Worm (Caenorhabditis elegans): Measurements from ENCODE around the gene ztf-9.

Gene ztf-9

DNA sequence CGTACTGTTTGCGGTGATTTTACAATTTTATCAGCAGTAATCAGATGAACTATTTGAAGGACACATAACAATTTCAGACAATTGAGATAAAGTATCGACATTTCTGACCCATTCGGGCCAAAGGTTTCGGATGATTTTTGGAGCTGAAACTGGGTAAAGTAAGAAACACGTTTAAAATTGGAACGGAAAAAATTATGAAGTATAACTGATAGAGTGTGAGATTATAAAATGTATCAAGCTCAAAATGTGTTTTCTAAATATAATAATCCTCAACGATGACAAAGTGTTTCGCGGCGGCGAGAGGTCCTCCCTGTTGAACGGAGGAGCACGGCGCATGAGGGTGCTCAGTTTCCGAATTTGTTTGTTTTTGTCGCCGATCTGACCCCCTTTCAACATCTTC lies 6.4 kb downstream of the ztf-9 start, which contains the start of gene ZK287.4:
Gene ZK287.4 (minus strand): TSS at position 101 of the 400 bp plus-strand sequence.
- TF ChIP-seq hlh-30 (tag; optimal IDR thresholded peaks at IDR 0.05; ENCODE audit: insufficient read depth) (no peak), ceh-9 (tag; optimal IDR thresholded peaks at IDR 0.05) (no peak), ceh-6 (GFP tag; optimal IDR thresholded peaks at IDR 0.05) (no peak), syd-9 (tag; optimal IDR thresholded peaks at IDR 0.05) (no peak), unc-42 (tag; optimal IDR thresholded peaks at IDR 0.05) (no peak), elt-2 (tag; optimal IDR thresholded peaks at IDR 0.05) (no peak), elt-4 (tag; optimal IDR thresholded peaks at IDR 0.05) (no peak), gmeb-2 (tag; optimal IDR thresholded peaks at IDR 0.05) (no peak), unc-86 (tag; optimal IDR thresholded peaks at IDR 0.05) (no peak), nhr-232 (tag; optimal IDR thresholded peaks at IDR 0.05) (no peak), odd-2 (tag; optimal IDR thresholded peaks at IDR 0.05) (no peak), tbx-2 (tag; optimal IDR thresholded peaks at IDR 0.05) (no peak), hlh-13 (GFP tag; optimal IDR thresholded peaks at IDR 0.05) (no peak), ceh-48 (tag; optimal IDR thresholded peaks at IDR 0.05) (no peak)

DNA sequence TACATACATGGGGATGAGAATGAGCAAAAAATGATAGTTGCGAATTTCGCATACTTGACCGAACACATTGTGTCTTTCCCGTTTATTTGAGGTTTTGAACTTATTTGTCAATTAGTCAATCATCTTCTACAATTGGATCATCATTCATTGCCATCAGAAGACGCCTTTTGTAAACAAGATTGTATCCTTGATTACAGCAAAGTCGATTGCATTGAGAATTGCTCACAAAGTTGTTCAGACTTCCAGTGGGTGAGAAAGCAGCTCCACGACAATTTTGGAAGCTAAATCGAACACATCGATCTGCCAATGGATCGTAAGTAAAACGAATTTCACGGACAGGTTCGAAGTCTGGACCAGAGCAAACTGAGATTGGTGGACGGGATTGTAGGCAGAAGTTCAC lies 11.7 kb downstream of the ztf-9 start:
- no peak for TF ChIP-seq dve-1 (tag; optimal IDR thresholded peaks at IDR 0.05)
- no peak for TF ChIP-seq zip-5 (tag; optimal IDR thresholded peaks at IDR 0.05)
- no peak for TF ChIP-seq hlh-13 (GFP tag; optimal IDR thresholded peaks at IDR 0.05)
- TF ChIP-seq ceh-18 (tag; optimal IDR thresholded peaks at IDR 0.05): no peak
- TF ChIP-seq hlh-15 (tag; optimal IDR thresholded peaks at IDR 0.05): no peak
- no peak for TF ChIP-seq gmeb-2 (tag; optimal IDR thresholded peaks at IDR 0.05)
- no peak for TF ChIP-seq unc-55 (GFP tag; optimal IDR thresholded peaks at IDR 0.05)
- TF ChIP-seq pha-2 (tag; optimal IDR thresholded peaks at IDR 0.05): no peak
- no peak for TF ChIP-seq ceh-45 (GFP tag; IDR thresholded peaks at IDR 0.05)

DNA sequence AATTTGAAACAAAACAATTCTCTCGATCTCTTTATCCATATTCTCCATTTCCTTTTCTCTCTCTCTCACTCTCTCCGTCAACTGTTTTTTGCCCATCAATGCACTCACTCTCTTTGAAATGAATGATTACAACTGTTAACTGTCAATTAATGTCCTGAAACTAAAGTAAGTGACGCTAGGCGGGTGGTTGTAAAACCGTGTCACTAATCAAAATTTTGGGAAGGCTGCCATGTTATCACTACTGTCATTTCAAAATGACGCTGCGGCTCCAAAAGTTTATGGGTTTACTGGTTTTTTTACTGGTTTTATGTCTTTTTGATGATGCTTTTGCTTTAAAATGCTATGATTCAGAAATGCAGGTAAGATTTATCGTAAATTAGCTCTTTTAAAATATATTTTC lies 12.8 kb downstream of the ztf-9 start, which contains the start of gene ZK287.9:
Gene ZK287.9 (plus strand): TSS at position 192 of the 400 bp plus-strand sequence.
- TF ChIP-seq hlh-13 (GFP tag; optimal IDR thresholded peaks at IDR 0.05) (no peak), gmeb-2 (tag; optimal IDR thresholded peaks at IDR 0.05) (no peak), npax-4 (tag; optimal IDR thresholded peaks at IDR 0.05) (no peak), ref-2 (tag; optimal IDR thresholded peaks at IDR 0.05) (no peak), pat-9 (tag; optimal IDR thresholded peaks at IDR 0.05) (no peak), ceh-31 (tag; optimal IDR thresholded peaks at IDR 0.05) (no peak), fkh-10 (GFP tag; optimal IDR thresholded peaks at IDR 0.05) (no peak), pag-3 (tag; optimal IDR thresholded peaks at IDR 0.05; ENCODE audit: borderline replicate concordance) (no peak), elt-2 (tag; optimal IDR thresholded peaks at IDR 0.05) (no peak), mec-3 (tag; optimal IDR thresholded peaks at IDR 0.05; ENCODE audit: borderline replicate concordance) (no peak), fkh-6 (tag; optimal IDR thresholded peaks at IDR 0.05) (no peak), ztf-16 (tag; optimal IDR thresholded peaks at IDR 0.05) (no peak)

DNA sequence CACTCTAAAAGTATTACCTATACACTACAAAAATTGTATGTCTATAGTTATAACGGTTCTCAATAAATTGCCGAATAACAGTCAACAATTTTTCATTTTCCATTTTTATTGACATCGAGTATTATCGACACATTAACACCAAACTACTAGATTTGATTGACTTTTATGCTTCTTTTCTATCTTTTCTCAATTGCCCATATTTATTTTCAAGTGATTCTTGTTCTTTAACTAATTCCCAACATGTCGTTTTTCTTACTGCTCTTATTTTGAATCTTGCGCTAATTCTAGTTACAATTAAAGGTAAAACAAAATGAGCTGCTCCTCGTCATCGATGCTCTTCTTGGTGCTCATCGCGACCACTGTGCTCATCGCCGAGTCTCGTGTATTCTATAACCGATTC lies 14.0 kb downstream of the ztf-9 start, which contains the start of gene cthd-1:
Gene cthd-1 (plus strand): TSS at position 301 of the 400 bp plus-strand sequence.
- no peak for TF ChIP-seq pax-1 (tag; optimal IDR thresholded peaks at IDR 0.05)

DNA sequence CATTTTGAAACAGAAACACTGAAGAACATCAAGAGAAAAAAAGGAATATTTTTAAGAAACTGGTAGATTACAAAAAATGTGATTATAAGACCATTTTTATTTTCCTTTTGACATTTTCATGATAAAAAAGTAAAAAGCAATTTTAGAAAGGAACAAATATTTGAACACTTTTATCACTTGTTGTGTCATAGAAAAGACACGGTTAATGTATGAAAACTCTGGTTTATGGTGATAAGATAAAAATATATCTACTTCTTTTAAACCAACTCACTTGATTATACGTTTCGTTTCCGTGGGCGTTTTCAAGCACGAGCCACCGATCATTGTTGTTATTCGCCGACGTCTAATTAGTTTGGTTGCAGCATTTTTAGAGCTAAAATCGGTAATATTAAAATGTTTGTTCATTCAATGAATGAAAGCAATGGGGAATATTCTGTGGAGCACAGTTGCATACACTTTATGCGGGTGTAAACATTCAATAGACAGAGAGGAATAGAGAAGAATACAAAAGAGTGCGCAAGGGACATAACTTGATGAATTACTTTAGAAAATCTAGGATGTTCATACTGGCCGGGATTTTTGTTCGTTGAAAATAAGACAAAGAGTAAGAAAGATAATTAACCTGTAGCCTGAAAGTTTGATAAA lies 18.6 kb downstream of the ztf-9 start, which contains the start of gene sulp-8:
Gene sulp-8 (minus strand): TSS at position 469 of the 645 bp plus-strand sequence.
- TF ChIP-seq ceh-2 (tag; optimal IDR thresholded peaks at IDR 0.05) (no peak), unc-3 (GFP tag; conservative IDR thresholded peaks at IDR 0.05) (no peak), unc-3 (tag; optimal IDR thresholded peaks at IDR 0.05) (no peak), che-1 (tag; optimal IDR thresholded peaks at IDR 0.05) (no peak), ets-4 (tag; optimal IDR thresholded peaks at IDR 0.05) (no peak), pros-1 (tag; optimal IDR thresholded peaks at IDR 0.05) (no peak), hlh-15 (tag; optimal IDR thresholded peaks at IDR 0.05) (no peak), ceh-45 (GFP tag; IDR thresholded peaks at IDR 0.05) (no peak), ref-2 (tag; optimal IDR thresholded peaks at IDR 0.05) (no peak), syd-9 (tag; optimal IDR thresholded peaks at IDR 0.05) (no peak), K09A11.1 (tag; optimal IDR thresholded peaks at IDR 0.05; ENCODE audit: insufficient read depth) (no peak), fkh-6 (tag; optimal IDR thresholded peaks at IDR 0.05) (no peak), ceh-6 (GFP tag; optimal IDR thresholded peaks at IDR 0.05) (no peak), ztf-16 (tag; optimal IDR thresholded peaks at IDR 0.05) (no peak), C08G9.2 (tag; optimal IDR thresholded peaks at IDR 0.05) (no peak), npax-4 (tag; optimal IDR thresholded peaks at IDR 0.05) (no peak), T23F11.4 (GFP tag; optimal IDR thresholded peaks at IDR 0.05) (no peak)

Measured in whole organism, late embryonic.